Worm (Caenorhabditis elegans) whole organism, mixed stage, embryonic: ENCODE data around the gene W03D2.9.

Source experiments
- M03D4.4 ChIP-seq: sonication (generic microtip); optimal IDR thresholded peaks from 2 replicates; lab custom pipeline; 2017; ENCODE audit warnings: mild to moderate bottlenecking, missing genetic modification characterization, missing compliant biosample characterization
- bed-3 ChIP-seq: fragments of 200-800 bp; sonication (Bioruptor generic); optimal IDR thresholded peaks from 3 replicates; lab custom pipeline; 2018; ENCODE audit warnings: mild to moderate bottlenecking, missing genetic modification characterization, moderate library complexity, missing compliant biosample characterization
- blmp-1 ChIP-seq: fragments of 150-350 bp; optimal IDR thresholded peaks from 2 replicates; lab custom pipeline; 2014; ENCODE audit warnings: missing biosample characterization, missing genetic modification characterization
- ceh-39 ChIP-seq: fragments of 150-350 bp; optimal IDR thresholded peaks from 2 replicates; lab custom pipeline; 2014; ENCODE audit warnings: missing biosample characterization, missing genetic modification characterization
- ceh-43 ChIP-seq: fragments of 200-800 bp; sonication (Bioruptor generic); optimal IDR thresholded peaks from 2 replicates; lab custom pipeline; 2018; ENCODE audit warnings: mild to moderate bottlenecking, missing genetic modification characterization, moderate library complexity, missing compliant biosample characterization
- ces-1 ChIP-seq: fragments of 150-350 bp; optimal IDR thresholded peaks from 2 replicates; lab custom pipeline; 2014; ENCODE audit warnings: missing biosample characterization, missing genetic modification reagents, missing genetic modification characterization
- cnd-1 ChIP-seq: fragments of 200-800 bp; sonication (Bioruptor generic); optimal IDR thresholded peaks from 2 replicates; lab custom pipeline; 2018; ENCODE audit warnings: mild to moderate bottlenecking, missing genetic modification characterization, missing compliant biosample characterization
- drap-1 ChIP-seq: fragments of 200-800 bp; sonication (Bioruptor generic); optimal IDR thresholded peaks from 3 replicates; lab custom pipeline; 2018; ENCODE audit warnings: mild to moderate bottlenecking, missing genetic modification characterization, missing compliant biosample characterization
- elt-1 ChIP-seq: sonication (generic microtip); optimal IDR thresholded peaks from 2 replicates; lab custom pipeline; 2017; ENCODE audit warnings: missing genetic modification characterization, mild to moderate bottlenecking, missing compliant biosample characterization, antibody characterized with exemption, moderate library complexity, borderline replicate concordance; ENCODE audit not compliant: insufficient read depth
- elt-3 ChIP-seq: fragments of 150-350 bp; optimal IDR thresholded peaks from 2 replicates; lab custom pipeline; 2014; ENCODE audit warnings: missing biosample characterization, missing genetic modification characterization
- flh-1 ChIP-seq: fragments of 200-800 bp; sonication (Bioruptor generic); optimal IDR thresholded peaks from 2 replicates; lab custom pipeline; 2018; ENCODE audit warnings: mild to moderate bottlenecking, missing genetic modification characterization, moderate library complexity, missing compliant biosample characterization
- ham-2 ChIP-seq: fragments of 200-800 bp; sonication (Bioruptor generic); optimal IDR thresholded peaks from 2 replicates; lab custom pipeline; 2018; ENCODE audit warnings: mild to moderate bottlenecking, missing genetic modification characterization, missing compliant biosample characterization
- hlh-1 ChIP-seq: fragments of 150-350 bp; optimal IDR thresholded peaks from 2 replicates; lab custom pipeline; 2014; ENCODE audit warnings: missing biosample characterization, missing genetic modification reagents, missing genetic modification characterization
- lin-13 ChIP-seq: fragments of 150-350 bp; optimal IDR thresholded peaks from 2 replicates; lab custom pipeline; 2014; ENCODE audit warnings: missing biosample characterization, missing genetic modification characterization
- lin-32 ChIP-seq: fragments of 200-800 bp; sonication (Bioruptor generic); optimal IDR thresholded peaks from 2 replicates; lab custom pipeline; 2018; ENCODE audit warnings: mild to moderate bottlenecking, missing genetic modification characterization, missing compliant biosample characterization
- lsy-2 ChIP-seq: fragments of 150-350 bp; optimal IDR thresholded peaks from 2 replicates; lab custom pipeline; 2014; ENCODE audit warnings: missing biosample characterization, missing genetic modification characterization
- mab-5 ChIP-seq: fragments of 150-350 bp; optimal IDR thresholded peaks from 2 replicates; lab custom pipeline; 2014; ENCODE audit warnings: missing biosample characterization, missing genetic modification characterization
- mep-1 ChIP-seq: fragments of 150-350 bp; optimal IDR thresholded peaks from 2 replicates; lab custom pipeline; 2017; ENCODE audit warnings: missing biosample characterization, missing genetic modification reagents, missing genetic modification characterization, inconsistent platforms
- nhr-12 ChIP-seq: fragments of 150-350 bp; optimal IDR thresholded peaks from 2 replicates; lab custom pipeline; 2014; ENCODE audit warnings: missing biosample characterization, missing genetic modification characterization
- nhr-2 ChIP-seq: fragments of 150-350 bp; optimal IDR thresholded peaks from 2 replicates; lab custom pipeline; 2014; ENCODE audit warnings: missing biosample characterization, missing genetic modification characterization
- nhr-28 ChIP-seq: fragments of 150-350 bp; optimal IDR thresholded peaks from 2 replicates; lab custom pipeline; 2014; ENCODE audit warnings: missing biosample characterization, missing genetic modification characterization
- nhr-76 ChIP-seq: sonication (generic microtip); optimal IDR thresholded peaks from 2 replicates; lab custom pipeline; 2017; ENCODE audit warnings: missing biosample characterization, missing genetic modification characterization
- pha-4 ChIP-seq: fragments of 150-350 bp; optimal IDR thresholded peaks from 2 replicates; lab custom pipeline; 2018; ENCODE audit warnings: missing biosample characterization, missing genetic modification reagents, missing genetic modification characterization
- sem-2 ChIP-seq: fragments of 200-800 bp; sonication (Bioruptor generic); optimal IDR thresholded peaks from 2 replicates; lab custom pipeline; 2018; ENCODE audit warnings: mild to moderate bottlenecking, missing genetic modification characterization, missing compliant biosample characterization
- snpc-4 ChIP-seq: fragments of 150-350 bp; optimal IDR thresholded peaks from 2 replicates; lab custom pipeline; 2014; ENCODE audit warnings: missing biosample characterization, missing genetic modification characterization
- sptf-1 ChIP-seq: sonication (generic microtip); optimal IDR thresholded peaks from 2 replicates; lab custom pipeline; 2017; ENCODE audit warnings: mild to moderate bottlenecking, missing genetic modification characterization, moderate library complexity, missing compliant biosample characterization
- tbx-8 ChIP-seq: fragments of 200-800 bp; sonication (Bioruptor generic); optimal IDR thresholded peaks from 2 replicates; lab custom pipeline; 2018; ENCODE audit warnings: mild to moderate bottlenecking, missing genetic modification characterization, moderate library complexity, missing compliant biosample characterization
- unc-120 ChIP-seq: sonication (generic microtip); optimal IDR thresholded peaks from 2 replicates; lab custom pipeline; 2017; ENCODE audit warnings: missing genetic modification characterization, missing compliant biosample characterization; ENCODE audit not compliant: poor library complexity, severe bottlenecking
- unc-62 ChIP-seq: fragments of 150-350 bp; optimal IDR thresholded peaks from 2 replicates; lab custom pipeline; 2014; ENCODE audit warnings: missing biosample characterization, missing genetic modification reagents, missing genetic modification characterization
- zip-8 ChIP-seq: fragments of 150-350 bp; optimal IDR thresholded peaks from 2 replicates; lab custom pipeline; 2014; ENCODE audit warnings: missing biosample characterization, missing genetic modification characterization
- ztf-11 ChIP-seq: fragments of 150-350 bp; optimal IDR thresholded peaks from 2 replicates; lab custom pipeline; 2014; ENCODE audit warnings: missing biosample characterization, missing genetic modification characterization

W03D2.9 gene

DNA sequence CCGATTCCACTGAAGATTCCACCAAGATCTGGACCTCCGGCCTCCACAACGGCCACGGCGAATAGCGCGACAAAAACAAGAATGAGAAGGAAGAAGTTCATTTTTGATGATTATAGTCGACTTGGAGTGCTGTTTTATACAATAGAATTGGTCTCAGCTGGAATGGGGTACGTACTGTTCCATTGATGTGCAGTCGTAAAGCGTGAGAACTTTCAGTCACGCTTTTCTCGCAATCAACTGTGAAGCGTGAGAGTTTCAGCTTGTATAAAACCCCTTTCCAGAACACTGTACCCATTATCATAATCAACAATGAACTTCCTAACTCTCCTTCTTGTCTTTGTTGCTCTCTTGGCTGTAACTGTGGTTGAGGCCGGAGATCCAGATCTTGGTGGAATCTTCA lies 41.1 kb upstream of the W03D2.9 start, which contains the start of the genes F49F1.4 and F49F1.2:
TSS of gene F49F1.4 (minus strand) at position 101 of the 400 bp plus-strand sequence.
TSS of gene F49F1.2 (plus strand) at position 310 of the 400 bp plus-strand sequence.
- TF ChIP-seq nhr-76 (tag; lab: Kevin White, UChicago) (no peak), sem-2 (no peak), elt-3 (no peak), ces-1 (GFP tag; lab: Kevin White, UChicago) (no peak), tbx-8 (GFP tag; lab: Kevin White, UChicago) (no peak), lsy-2 (no peak), ztf-11 (tag; lab: Kevin White, UChicago) (no peak), sptf-1 (tag; lab: Kevin White, UChicago) (no peak), nhr-28 (no peak), cnd-1 (tag; lab: Kevin White, UChicago) (no peak), drap-1 (GFP tag; lab: Kevin White, UChicago) (no peak), snpc-4 (tag; lab: Kevin White, UChicago) (no peak), M03D4.4 (tag; lab: Kevin White, UChicago) (no peak), unc-62 (no peak), mab-5 (tag; lab: Kevin White, UChicago) (no peak), lin-13 (no peak), hlh-1 (tag; lab: Kevin White, UChicago) (no peak), unc-120 (tag; lab: Kevin White, UChicago) (no peak)

DNA sequence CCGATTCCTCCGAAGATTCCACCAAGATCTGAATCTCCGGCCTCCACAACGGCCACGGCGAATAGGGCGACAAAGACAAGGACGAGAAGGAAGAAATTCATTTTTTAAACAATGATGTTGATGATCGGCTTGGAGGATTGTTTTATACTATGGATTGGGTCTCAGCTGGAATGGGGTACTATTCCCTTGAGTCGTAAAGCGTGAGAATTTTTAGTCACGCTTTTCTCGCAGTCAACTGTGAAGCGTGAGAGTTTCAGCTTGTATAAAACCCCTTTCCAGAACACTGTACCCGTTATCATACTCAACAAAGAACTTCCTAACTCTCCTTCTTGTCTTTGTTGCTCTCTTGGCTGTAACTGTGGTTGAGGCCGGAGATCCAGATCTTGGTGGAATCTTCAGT lies 40.0 kb upstream of the W03D2.9 start, which contains the start of gene F49F1.15:
TSS of gene F49F1.15 (minus strand) at position 101 of the 400 bp plus-strand sequence.
- TF ChIP-seq zip-8 (tag; lab: Kevin White, UChicago) (no peak), elt-1 (tag; lab: Kevin White, UChicago) (no peak), blmp-1 (tag; lab: Kevin White, UChicago) (no peak), mep-1 (tag; lab: Kevin White, UChicago) (no peak), ceh-43 (GFP tag; lab: Kevin White, UChicago) (no peak), unc-62 (no peak), nhr-2 (tag; lab: Kevin White, UChicago) (no peak), lsy-2 (no peak), pha-4 (tag; lab: Kevin White, UChicago) (no peak), tbx-8 (GFP tag; lab: Kevin White, UChicago) (no peak), sem-2 (no peak), nhr-12 (tag; lab: Kevin White, UChicago) (no peak), ceh-39 (no peak), unc-120 (tag; lab: Kevin White, UChicago) (no peak), flh-1 (GFP tag; lab: Kevin White, UChicago) (no peak), mab-5 (tag; lab: Kevin White, UChicago) (no peak), hlh-1 (tag; lab: Kevin White, UChicago) (no peak)

DNA sequence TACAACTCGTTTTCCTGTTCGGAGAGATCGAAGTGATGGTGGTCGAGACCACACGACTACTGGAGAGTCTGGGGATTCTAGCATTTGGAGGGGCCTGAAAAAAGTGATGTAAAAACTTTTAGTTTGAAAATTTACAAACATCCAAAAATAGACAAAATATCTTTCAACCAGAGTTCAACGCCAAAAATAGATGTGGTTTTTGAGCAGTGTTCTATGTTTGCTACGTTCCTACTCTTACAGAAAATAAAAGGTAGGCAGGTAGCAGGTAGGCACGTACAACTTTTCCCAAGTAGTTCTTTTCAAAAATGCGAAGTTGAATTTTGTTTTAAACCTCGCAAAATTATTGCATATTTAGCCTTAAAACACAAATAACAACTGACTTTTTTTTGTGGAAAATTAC lies 37.9 kb upstream of the W03D2.9 start, which contains the start of gene F49F1.14:
TSS of gene F49F1.14 (minus strand) at position 101 of the 400 bp plus-strand sequence.
- TF ChIP-seq nhr-28 = no peak
- no peak for TF ChIP-seq unc-120 (tag; lab: Kevin White, UChicago)
- TF ChIP-seq lsy-2 = no peak
- TF ChIP-seq ham-2 (GFP tag; lab: Kevin White, UChicago) = no peak
- TF ChIP-seq hlh-1 (tag; lab: Kevin White, UChicago) = no peak
- no peak for TF ChIP-seq ztf-11 (tag; lab: Kevin White, UChicago)
- no peak for TF ChIP-seq M03D4.4 (tag; lab: Kevin White, UChicago)
- TF ChIP-seq zip-8 (tag; lab: Kevin White, UChicago) = no peak
- TF ChIP-seq sem-2 = no peak
- TF ChIP-seq pha-4 (tag; lab: Kevin White, UChicago) = no peak
- no peak for TF ChIP-seq lin-13
- no peak for TF ChIP-seq ces-1 (GFP tag; lab: Kevin White, UChicago)
- TF ChIP-seq snpc-4 (tag; lab: Kevin White, UChicago) = no peak
- TF ChIP-seq nhr-76 (tag; lab: Kevin White, UChicago) = no peak
- no peak for TF ChIP-seq nhr-12 (tag; lab: Kevin White, UChicago)
- no peak for TF ChIP-seq bed-3 (GFP tag; lab: Kevin White, UChicago)
- TF ChIP-seq flh-1 (GFP tag; lab: Kevin White, UChicago) = no peak
- TF ChIP-seq lin-32 (GFP tag; lab: Kevin White, UChicago) = no peak
- no peak for TF ChIP-seq mep-1 (tag; lab: Kevin White, UChicago)
- no peak for TF ChIP-seq sptf-1 (tag; lab: Kevin White, UChicago)

DNA sequence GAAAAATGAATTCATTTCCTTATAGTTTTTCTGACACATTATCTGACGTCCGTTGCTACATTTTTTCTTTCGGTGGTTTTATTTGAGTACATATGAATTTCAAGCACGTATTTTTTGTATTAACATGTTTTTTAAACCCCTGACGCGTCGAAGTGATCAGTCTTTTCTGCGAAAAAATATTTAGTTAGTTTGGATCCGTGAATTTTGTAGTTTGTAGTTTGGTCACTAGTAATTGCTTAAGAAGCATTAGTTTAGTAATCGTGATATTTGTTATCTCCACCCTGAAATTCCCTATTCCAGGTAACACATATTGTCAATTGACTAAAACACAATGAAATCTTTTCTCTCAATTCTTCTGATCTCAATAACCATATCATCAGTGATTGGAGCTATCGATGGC lies 34.3 kb upstream of the W03D2.9 start, which contains the start of gene C35B1.7:
TSS of gene C35B1.7 (plus strand) at position 301 of the 400 bp plus-strand sequence.
- TF ChIP-seq cnd-1 (tag; lab: Kevin White, UChicago) = no peak
- TF ChIP-seq ces-1 (GFP tag; lab: Kevin White, UChicago) = no peak
